Fruit fly (Drosophila melanogaster) whole organism, embryonic: ENCODE data around the gene se.
A peak's percentile ranks its signal among the peaks of the same experiment; 100 is the strongest.

Experiments used
- ATbp ChIP-seq: fragments of 200-800 bp; sonication (Bioruptor generic); optimal IDR thresholded peaks from 2 replicates; lab custom pipeline; 2017; ENCODE audit warnings: missing biosample characterization, mild to moderate bottlenecking, missing genetic modification characterization, missing genetic modification reagents
- CG10462 ChIP-seq: fragments of 200-800 bp; sonication (Bioruptor generic); optimal IDR thresholded peaks from 2 replicates; lab custom pipeline; 2016; ENCODE audit warnings: missing biosample characterization, missing genetic modification characterization
- CG11504 ChIP-seq: fragments of 200-800 bp; sonication (Bioruptor generic); optimal IDR thresholded peaks from 3 replicates; lab custom pipeline; 2019; ENCODE audit warnings: missing biosample characterization, mild to moderate bottlenecking, missing genetic modification characterization, moderate library complexity
- CG11560 ChIP-seq: fragments of 200-800 bp; sonication (Bioruptor generic); IDR thresholded peaks from 3 replicates; pipeline ENCODE4 v1.3.6; 2022; ENCODE audit warnings: missing biosample characterization, missing genetic modification characterization
- CG12219 ChIP-seq: fragments of 200-800 bp; sonication (Bioruptor generic); optimal IDR thresholded peaks from 3 replicates; lab custom pipeline; 2018; ENCODE audit warnings: missing biosample characterization, mild to moderate bottlenecking, missing genetic modification characterization
- CG1233 ChIP-seq: fragments of 200-800 bp; sonication (Bioruptor generic); optimal IDR thresholded peaks from 4 replicates; lab custom pipeline; 2018; ENCODE audit warnings: missing biosample characterization, mild to moderate bottlenecking, missing genetic modification characterization
- CG12769 ChIP-seq: fragments of 200-800 bp; sonication (Bioruptor generic); optimal IDR thresholded peaks from 2 replicates; lab custom pipeline; 2019; ENCODE audit warnings: missing biosample characterization, mild to moderate bottlenecking, missing genetic modification characterization, moderate library complexity
- CG2678 ChIP-seq: fragments of 200-800 bp; sonication (Bioruptor generic); optimal IDR thresholded peaks from 3 replicates; lab custom pipeline; 2019; ENCODE audit warnings: missing biosample characterization, mild to moderate bottlenecking, missing genetic modification characterization, moderate library complexity
- CG31388 ChIP-seq: fragments of 200-800 bp; sonication (Bioruptor generic); optimal IDR thresholded peaks from 2 replicates; lab custom pipeline; 2016; ENCODE audit warnings: missing biosample characterization, missing genetic modification characterization
- CG3847 ChIP-seq: fragments of 200-800 bp; sonication (Bioruptor generic); IDR thresholded peaks from 2 replicates; pipeline ENCODE4 v1.3.6; 2022; ENCODE audit warnings: missing biosample characterization, missing genetic modification characterization
- CG4360 ChIP-seq: fragments of 200-800 bp; sonication (Bioruptor generic); IDR thresholded peaks from 2 replicates; pipeline ENCODE4 v1.3.6; 2022; ENCODE audit warnings: missing biosample characterization, missing genetic modification characterization
- CG4730 ChIP-seq: fragments of 200-800 bp; sonication (Bioruptor generic); IDR thresholded peaks from 2 replicates; pipeline ENCODE4 v1.3.6; 2022; ENCODE audit warnings: missing biosample characterization, missing genetic modification characterization
- CG6175 ChIP-seq: fragments of 200-800 bp; sonication (Bioruptor generic); IDR thresholded peaks from 3 replicates; pipeline ENCODE4 v1.3.6; 2022; ENCODE audit warnings: missing biosample characterization, missing genetic modification characterization
- CG6254 ChIP-seq: fragments of 200-800 bp; sonication (Bioruptor generic); optimal IDR thresholded peaks from 3 replicates; lab custom pipeline; 2017; ENCODE audit warnings: mild to moderate bottlenecking, missing biosample characterization, missing genetic modification reagents, missing genetic modification characterization
- CG6791 ChIP-seq: fragments of 200-800 bp; sonication (Bioruptor generic); IDR thresholded peaks from 3 replicates; pipeline ENCODE4 v1.3.6; 2022; ENCODE audit warnings: missing biosample characterization, missing genetic modification characterization; ENCODE audit not compliant: partially characterized antibody
- Dbx ChIP-seq: fragments of 200-800 bp; sonication (Bioruptor generic); IDR thresholded peaks from 3 replicates; pipeline ENCODE4 v1.3.6; 2022; ENCODE audit warnings: missing biosample characterization, missing genetic modification characterization
- Fer3 ChIP-seq: fragments of 200-800 bp; sonication (Bioruptor generic); optimal IDR thresholded peaks from 2 replicates; lab custom pipeline; 2018; ENCODE audit warnings: missing biosample characterization, mild to moderate bottlenecking, missing genetic modification characterization, moderate library complexity
- HLH54F ChIP-seq: fragments of 200-800 bp; sonication (Bioruptor generic); optimal IDR thresholded peaks from 3 replicates; lab custom pipeline; 2016; ENCODE audit warnings: missing biosample characterization, missing genetic modification characterization
- HmgD ChIP-seq: fragments of 200-800 bp; sonication (Bioruptor generic); optimal IDR thresholded peaks from 3 replicates; lab custom pipeline; 2016; ENCODE audit warnings: missing biosample characterization, missing genetic modification characterization
- Hmr ChIP-seq: fragments of 200-800 bp; sonication (Bioruptor generic); optimal IDR thresholded peaks from 3 replicates; lab custom pipeline; 2017; ENCODE audit warnings: mild to moderate bottlenecking, missing biosample characterization, missing genetic modification reagents, missing genetic modification characterization
- MESR4 ChIP-seq: fragments of 200-800 bp; sonication (Bioruptor generic); optimal IDR thresholded peaks from 2 replicates; lab custom pipeline; 2018; ENCODE audit warnings: missing biosample characterization, mild to moderate bottlenecking, missing genetic modification characterization, moderate library complexity
- NFAT ChIP-seq: fragments of 200-800 bp; sonication (Bioruptor generic); IDR thresholded peaks from 2 replicates; pipeline ENCODE4 v1.3.6; 2022; ENCODE audit warnings: missing biosample characterization, missing genetic modification characterization
- NK7.1 ChIP-seq: fragments of 200-800 bp; sonication (Bioruptor generic); optimal IDR thresholded peaks from 3 replicates; lab custom pipeline; 2016; ENCODE audit warnings: missing biosample characterization, missing genetic modification characterization
- Pdp1 ChIP-seq, 2 experiments: fragments of 200-800 bp; sonication (Bioruptor generic); optimal IDR thresholded peaks; 3 replicates each; lab custom pipeline; 2016; ENCODE audit warnings: missing biosample characterization in 2 of 2, missing genetic modification characterization in 2 of 2, mild to moderate bottlenecking in 1 of 2, moderate library complexity in 1 of 2
- Side ChIP-seq: fragments of 200-800 bp; sonication (Bioruptor generic); optimal IDR thresholded peaks from 2 replicates; lab custom pipeline; 2016; ENCODE audit warnings: missing biosample characterization, missing genetic modification characterization
- Sry-δ ChIP-seq: fragments of 200-800 bp; sonication (Bioruptor generic); optimal IDR thresholded peaks from 2 replicates; lab custom pipeline; 2016; ENCODE audit warnings: missing biosample characterization, missing genetic modification characterization
- caup ChIP-seq: fragments of 200-800 bp; sonication (Bioruptor generic); optimal IDR thresholded peaks from 3 replicates; lab custom pipeline; 2017; ENCODE audit warnings: missing biosample characterization, mild to moderate bottlenecking, missing genetic modification characterization, moderate library complexity; ENCODE audit not compliant: severe bottlenecking
- dan ChIP-seq: fragments of 200-800 bp; sonication (Bioruptor generic); IDR thresholded peaks from 2 replicates; pipeline ENCODE4 v1.3.6; 2022; ENCODE audit warnings: missing biosample characterization, missing genetic modification characterization
- danr ChIP-seq: fragments of 200-800 bp; sonication (Bioruptor generic); IDR thresholded peaks from 2 replicates; pipeline ENCODE4 v1.3.6; 2022; ENCODE audit warnings: missing biosample characterization, missing genetic modification characterization
- dysf ChIP-seq: fragments of 200-800 bp; sonication (Bioruptor generic); IDR thresholded peaks from 3 replicates; pipeline ENCODE4 v1.3.6; 2022; ENCODE audit warnings: missing biosample characterization, missing genetic modification characterization
- en ChIP-seq: fragments of 200-800 bp; sonication (Bioruptor generic); optimal IDR thresholded peaks from 2 replicates; lab custom pipeline; 2016; ENCODE audit warnings: missing biosample characterization, missing genetic modification characterization
- eve ChIP-seq, 2 experiments: fragments of >200 bp; optimal IDR thresholded peaks; 2 replicates each; lab custom pipeline; 2017; ENCODE audit warnings: missing biosample characterization in 2 of 2, missing genetic modification characterization in 2 of 2
- eyg ChIP-seq: fragments of 200-800 bp; sonication (Bioruptor generic); optimal IDR thresholded peaks from 3 replicates; lab custom pipeline; 2016; ENCODE audit warnings: missing biosample characterization, missing genetic modification characterization
- gce ChIP-seq: fragments of 200-800 bp; sonication (Bioruptor generic); IDR thresholded peaks from 3 replicates; pipeline ENCODE4 v1.3.6; 2022; ENCODE audit warnings: missing biosample characterization, missing genetic modification characterization
- ham ChIP-seq: fragments of 200-800 bp; sonication (Bioruptor generic); IDR thresholded peaks from 2 replicates; pipeline ENCODE4 v1.3.6; 2022; ENCODE audit warnings: missing biosample characterization, missing genetic modification characterization
- jumu ChIP-seq: fragments of 200-800 bp; sonication (Bioruptor generic); optimal IDR thresholded peaks from 3 replicates; lab custom pipeline; 2016; ENCODE audit warnings: missing biosample characterization, missing genetic modification characterization
- klu ChIP-seq: fragments of 200-800 bp; sonication (Bioruptor generic); IDR thresholded peaks from 2 replicates; pipeline ENCODE4 v1.3.6; 2022; ENCODE audit warnings: missing biosample characterization, missing genetic modification characterization
- lab ChIP-seq: fragments of 200-800 bp; sonication (Bioruptor generic); optimal IDR thresholded peaks from 3 replicates; lab custom pipeline; 2017; ENCODE audit warnings: missing biosample characterization, missing genetic modification characterization, mild to moderate bottlenecking, moderate library complexity, missing genetic modification reagents
- nerfin-1 ChIP-seq: fragments of 200-800 bp; sonication (Bioruptor generic); optimal IDR thresholded peaks from 3 replicates; lab custom pipeline; 2019; ENCODE audit warnings: missing biosample characterization, mild to moderate bottlenecking, missing genetic modification characterization, moderate library complexity
- odd ChIP-seq: fragments of 200-800 bp; sonication (Bioruptor generic); optimal IDR thresholded peaks from 2 replicates; lab custom pipeline; 2017; ENCODE audit warnings: missing biosample characterization, mild to moderate bottlenecking, missing genetic modification characterization
- org-1 ChIP-seq: fragments of 200-800 bp; sonication (Bioruptor generic); optimal IDR thresholded peaks from 2 replicates; lab custom pipeline; 2017; ENCODE audit warnings: missing biosample characterization, missing genetic modification characterization
- pan ChIP-seq, 4 experiments: fragments of >200 bp in 3 of 4; fragments of 200-800 bp in 1 of 4; sonication (Bioruptor generic) in 1 of 4; optimal IDR thresholded peaks in 3 of 4; IDR thresholded peaks in 1 of 4; 2 replicates each; pipeline versions ENCODE4 v1.3.6 to Lab custom; 2017 to 2022; ENCODE audit warnings: missing biosample characterization in 2 of 4, missing genetic modification characterization in 2 of 4, mixed read lengths in 1 of 4
- pum ChIP-seq: fragments of 200-800 bp; sonication (Bioruptor generic); optimal IDR thresholded peaks from 2 replicates; lab custom pipeline; 2016; ENCODE audit warnings: missing biosample characterization, missing genetic modification characterization
- run ChIP-seq: fragments of 200-800 bp; sonication (Bioruptor generic); optimal IDR thresholded peaks from 3 replicates; lab custom pipeline; 2018; ENCODE audit warnings: missing biosample characterization, mild to moderate bottlenecking, missing genetic modification characterization
- sens ChIP-seq: fragments of 200-800 bp; sonication (Bioruptor generic); peaks from one replicate; lab custom pipeline; 2016; ENCODE audit warnings: missing biosample characterization, missing genetic modification characterization
- sug ChIP-seq: fragments of 200-800 bp; optimal IDR thresholded peaks from 2 replicates; lab custom pipeline; 2019; ENCODE audit warnings: missing biosample characterization, mild to moderate bottlenecking, missing genetic modification characterization, moderate library complexity
- tll ChIP-seq, 2 experiments: fragments of 200-800 bp in 1 of 2; fragments of >200 bp in 1 of 2; sonication (Bioruptor generic) in 1 of 2; optimal IDR thresholded peaks; 2 replicates each; lab custom pipeline; 2017 to 2019; ENCODE audit warnings: missing biosample characterization in 2 of 2, missing genetic modification characterization in 2 of 2, mild to moderate bottlenecking in 1 of 2, moderate library complexity in 1 of 2
- yki ChIP-seq: fragments of >200 bp; optimal IDR thresholded peaks from 3 replicates; lab custom pipeline; 2018
- z ChIP-seq: fragments of 200-800 bp; sonication (Bioruptor generic); IDR thresholded peaks from 3 replicates; pipeline ENCODE4 v1.3.6; 2022; ENCODE audit warnings: missing biosample characterization, missing genetic modification characterization
- zen2 ChIP-seq: fragments of 200-800 bp; sonication (Bioruptor generic); IDR thresholded peaks from 3 replicates; pipeline ENCODE4 v1.3.6; 2022; ENCODE audit warnings: missing biosample characterization, missing genetic modification characterization; ENCODE audit not compliant: partially characterized antibody
- zfh1 ChIP-seq: fragments of 200-800 bp; sonication (Bioruptor generic); IDR thresholded peaks from 3 replicates; pipeline ENCODE4 v1.3.6; 2022; ENCODE audit warnings: missing biosample characterization, missing genetic modification characterization

se gene

DNA sequence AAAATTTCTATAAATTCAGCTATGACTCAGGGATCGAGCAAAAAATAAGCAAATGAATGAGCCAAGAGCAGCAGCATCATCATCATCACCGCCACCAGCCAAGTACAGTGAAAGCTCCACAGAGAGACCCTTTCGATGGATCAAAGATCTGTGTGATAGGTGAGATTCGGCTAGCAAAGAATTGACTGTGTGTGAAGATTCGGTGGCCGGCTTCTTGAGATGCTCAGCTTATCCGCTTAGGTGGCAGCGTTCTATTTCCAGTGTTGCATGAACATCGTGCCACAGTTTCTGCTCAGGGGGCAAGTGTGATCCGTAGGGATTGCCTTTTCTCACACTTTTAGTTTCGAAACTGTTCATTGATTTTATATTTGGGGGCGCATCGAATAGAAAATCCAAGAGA lies 32.8 kb downstream of the se start (continued):
- TF ChIP-seq zfh1 (GFP tag; lab: Robert Waterston, UW) (no peak), CG6254 (GFP tag; lab: Kevin White, UChicago) (no peak), CG6791 (GFP tag; lab: Robert Waterston, UW) (no peak), CG2678 (tag; lab: Kevin White, UChicago) (peak; percentile 4), tll (GFP tag; optimal IDR thresholded peaks at IDR 0.05; lab: Kevin White, UChicago) (no peak), eve (GFP tag; optimal IDR thresholded peaks at IDR 0.05; lab: Kevin White, UChicago) (no peak), CG1233 (no peak), pum (GFP tag; lab: Kevin White, UChicago) (no peak), CG31388 (no peak), CG11560 (tag; lab: Robert Waterston, UW) (no peak), pan (optimal IDR thresholded peaks at IDR 0.05; lab: Kevin White, UChicago) (no peak), pan (GFP tag; optimal IDR thresholded peaks at IDR 0.05 in 1 of 2, IDR thresholded peaks at IDR 0.05 in 1 of 2) (peak in 1 of 2 experiments; percentile 30), HmgD (GFP tag; lab: Kevin White, UChicago) (no peak), CG6175 (GFP tag; lab: Robert Waterston, UW) (peak; percentile 92), ATbp (GFP tag; lab: Kevin White, UChicago) (no peak), eyg (GFP tag; lab: Kevin White, UChicago) (no peak), Pdp1 (GFP tag; optimal IDR thresholded peaks at IDR 0.05; lab: Kevin White, UChicago) (no peak), CG3847 (GFP tag; lab: Robert Waterston, UW) (no peak), HLH54F (GFP tag; lab: Kevin White, UChicago) (no peak), org-1 (GFP tag; lab: Kevin White, UChicago) (peak; percentile 16), Side (GFP tag; lab: Kevin White, UChicago) (no peak), run (tag; lab: Kevin White, UChicago) (no peak), CG12769 (peak; percentile 70), yki (no peak), gce (no peak), odd (no peak), Fer3 (tag; lab: Kevin White, UChicago) (no peak), danr (GFP tag; lab: Robert Waterston, UW) (no peak), sens (no peak), Dbx (GFP tag; lab: Robert Waterston, UW) (peak; percentile 44; the same call in 1 of the 3 replicates), sug (tag; lab: Kevin White, UChicago) (peak; percentile 6), CG10462 (GFP tag; lab: Kevin White, UChicago) (no peak), NK7.1 (GFP tag; lab: Kevin White, UChicago) (no peak), Hmr (no peak), en (GFP tag; lab: Kevin White, UChicago) (no peak), caup (GFP tag; lab: Kevin White, UChicago) (no peak), zen2 (no peak), CG4730 (GFP tag; lab: Robert Waterston, UW) (no peak), nerfin-1 (no peak), MESR4 (GFP tag; lab: Kevin White, UChicago) (no peak), NFAT (GFP tag; lab: Robert Waterston, UW) (0 out of 2 replicates have a peak, but pooled peaks have one; percentile 46), lab (GFP tag; lab: Kevin White, UChicago) (no peak), z (GFP tag; lab: Robert Waterston, UW) (0 out of 3 replicates have a peak, but pooled peaks have one; percentile 23), klu (GFP tag; lab: Robert Waterston, UW) (no peak), jumu (GFP tag; lab: Kevin White, UChicago) (peak; percentile 12), CG4360 (GFP tag; lab: Robert Waterston, UW) (no peak), dan (GFP tag; lab: Robert Waterston, UW) (no peak), CG12219 (GFP tag; lab: Kevin White, UChicago) (no peak), CG11504 (tag; lab: Kevin White, UChicago) (no peak), Sry-δ (GFP tag; lab: Kevin White, UChicago) (no peak), ham (GFP tag; lab: Robert Waterston, UW) (no peak), dysf (GFP tag; lab: Robert Waterston, UW) (peak; percentile 50; the same call in 1 of the 3 replicates)
